Fruit fly (Drosophila melanogaster): ENCODE results near the gene Aldh7A1.
A peak's percentile ranks its signal among the peaks of the same experiment; 100 is the strongest.

The Aldh7A1 gene

dm6 chr3L:19234922-19235702, 33.6 kb downstream of the Aldh7A1 start, which contains the start of gene fz2 (continued):
- TF ChIP-seq Trl (optimal IDR thresholded peaks at IDR 0.05) = peak; percentile 25 to 55
- no peak for TF ChIP-seq Trl (GFP tag; optimal IDR thresholded peaks at IDR 0.05)
- TF ChIP-seq gce (GFP tag; IDR thresholded peaks at IDR 0.05) = no peak
- TF ChIP-seq cg (GFP tag; optimal IDR thresholded peaks at IDR 0.05) = peak; percentile 54
- no peak for TF ChIP-seq jing (GFP tag; optimal IDR thresholded peaks at IDR 0.05)
- TF ChIP-seq Fer1 (GFP tag; optimal IDR thresholded peaks at IDR 0.05) = peak; percentile 28
- no peak for TF ChIP-seq CG17912 (GFP tag; optimal IDR thresholded peaks at IDR 0.05)
- TF ChIP-seq CG14860 (GFP tag; IDR thresholded peaks at IDR 0.05; ENCODE audit: partially characterized antibody) = no peak
- TF ChIP-seq pfk (GFP tag; optimal IDR thresholded peaks at IDR 0.05) = peak; percentile 87
- TF ChIP-seq rib (GFP tag; IDR thresholded peaks at IDR 0.05) = 0 out of 2 replicates have a peak, but pooled peaks have one; percentile 28
- TF ChIP-seq chif (GFP tag; optimal IDR thresholded peaks at IDR 0.05) = no peak
- TF ChIP-seq gsb (GFP tag; IDR thresholded peaks at IDR 0.05) = no peak
- no peak for TF ChIP-seq CG2116 (GFP tag; optimal IDR thresholded peaks at IDR 0.05)
- TF ChIP-seq BtbVII (GFP tag; optimal IDR thresholded peaks at IDR 0.05) = no peak
- no peak for TF ChIP-seq hbn (GFP tag; IDR thresholded peaks at IDR 0.05; ENCODE audit: partially characterized antibody)
- TF ChIP-seq CG4424 (GFP tag; optimal IDR thresholded peaks at IDR 0.05) = no peak
- TF ChIP-seq Dbx (GFP tag; IDR thresholded peaks at IDR 0.05) = no peak
- TF ChIP-seq Adf1 (GFP tag; IDR thresholded peaks at IDR 0.05) = peak; percentile 96
- TF ChIP-seq CG2875 (GFP tag; optimal IDR thresholded peaks at IDR 0.05) = no peak
- no peak for TF ChIP-seq her (GFP tag; optimal IDR thresholded peaks at IDR 0.05)
- no peak for TF ChIP-seq unc-4 (GFP tag; IDR thresholded peaks at IDR 0.05; ENCODE audit: partially characterized antibody)
- TF ChIP-seq CG14050 (GFP tag; IDR thresholded peaks at IDR 0.05) = no peak
- no peak for TF ChIP-seq Asciz (GFP tag; optimal IDR thresholded peaks at IDR 0.05)
- TF ChIP-seq Spps (tag; optimal IDR thresholded peaks at IDR 0.05) = no peak
- TF ChIP-seq CG6254 (GFP tag; optimal IDR thresholded peaks at IDR 0.05) = no peak
- peak; percentile 24 for TF ChIP-seq Deaf1 (tag; optimal IDR thresholded peaks at IDR 0.05)
- no peak for TF ChIP-seq CG1602 (GFP tag; optimal IDR thresholded peaks at IDR 0.05)
- no peak for TF ChIP-seq Ptx1 (GFP tag; IDR thresholded peaks at IDR 0.05)
- TF ChIP-seq caup (GFP tag; optimal IDR thresholded peaks at IDR 0.05; ENCODE audit: severe bottlenecking) = no peak
- no peak for TF ChIP-seq schlank (tag; optimal IDR thresholded peaks at IDR 0.05)
- TF ChIP-seq gem (tag; optimal IDR thresholded peaks at IDR 0.05) = no peak
- peak; percentile 52 for TF ChIP-seq Med (GFP tag)
- no peak for TF ChIP-seq Max (GFP tag; optimal IDR thresholded peaks at IDR 0.05)
- no peak for TF ChIP-seq kay (GFP tag; optimal IDR thresholded peaks at IDR 0.05)
- no peak for TF ChIP-seq chn (GFP tag; optimal IDR thresholded peaks at IDR 0.05)
- TF ChIP-seq NC2α (GFP tag; optimal IDR thresholded peaks at IDR 0.05) = no peak
- TF ChIP-seq nerfin-2 (GFP tag; IDR thresholded peaks at IDR 0.05; ENCODE audit: partially characterized antibody) = no peak
- TF ChIP-seq nmo (GFP tag; optimal IDR thresholded peaks at IDR 0.05) = no peak
- no peak for TF ChIP-seq CrebB (tag; optimal IDR thresholded peaks at IDR 0.05)
- TF ChIP-seq CG2199 (GFP tag; IDR thresholded peaks at IDR 0.05) = no peak
- peak; percentile 67 for TF ChIP-seq Jarid2 (GFP tag; optimal IDR thresholded peaks at IDR 0.05)
- TF ChIP-seq trem (tag; optimal IDR thresholded peaks at IDR 0.05) = no peak

Data from whole organism, embryonic.